Fruit fly (Drosophila melanogaster): ENCODE results near the gene CG4198.

The CG4198 gene

DNA sequence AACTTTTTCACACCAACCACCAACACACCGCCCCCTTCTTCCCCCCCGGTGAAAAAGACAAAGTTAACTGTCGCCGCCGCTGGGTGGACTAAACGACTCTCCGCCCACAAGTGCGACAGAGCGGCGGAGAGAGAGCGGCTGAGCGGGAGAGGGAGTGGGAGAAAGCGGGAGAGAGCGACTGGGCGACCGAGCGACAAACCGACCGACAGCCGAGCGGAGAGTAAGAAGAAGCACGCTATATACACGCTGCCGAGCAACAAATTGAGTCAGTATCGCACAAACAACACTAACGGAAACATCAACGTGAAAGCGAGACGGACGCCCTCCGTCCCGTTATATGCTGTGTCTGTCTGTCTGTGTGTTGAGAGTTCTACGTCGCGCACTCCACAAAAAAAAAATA lies 26.9 kb downstream of the CG4198 start, which contains the start of gene SK:
TSS of gene SK (plus strand) at position 267 of the 400 bp plus-strand sequence.
- TF ChIP-seq vvl (GFP tag; IDR thresholded peaks at IDR 0.05) (0 out of 2 replicates have a peak, but pooled peaks have one; percentile 19), CG10274 (GFP tag; optimal IDR thresholded peaks at IDR 0.05) (no peak), CG17385 (GFP tag; optimal IDR thresholded peaks at IDR 0.05) (peak; percentile 84), z (GFP tag; IDR thresholded peaks at IDR 0.05) (peak; percentile 69; the same call in 2 of the 3 replicates), kah (GFP tag; optimal IDR thresholded peaks at IDR 0.05) (no peak), HLH4C (GFP tag; IDR thresholded peaks at IDR 0.05; ENCODE audit: partially characterized antibody) (0 out of 3 replicates have a peak, but pooled peaks have one; percentile 16), crol (GFP tag; IDR thresholded peaks at IDR 0.05) (peak; percentile 80), onecut (GFP tag; IDR thresholded peaks at IDR 0.05) (peak; percentile 30), CG4707 (GFP tag; optimal IDR thresholded peaks at IDR 0.05) (no peak), yki (optimal IDR thresholded peaks at IDR 0.05) (peak; percentile 27), B-H2 (GFP tag; optimal IDR thresholded peaks at IDR 0.05) (no peak), ab (GFP tag; optimal IDR thresholded peaks at IDR 0.05) (no peak), CG10209 (GFP tag; optimal IDR thresholded peaks at IDR 0.05) (peak; percentile 71), CG3726 (GFP tag; IDR thresholded peaks at IDR 0.05) (no peak), lab (GFP tag; optimal IDR thresholded peaks at IDR 0.05) (peak; percentile 10), Bgb (GFP tag; IDR thresholded peaks at IDR 0.05; ENCODE audit: partially characterized antibody) (peak; percentile 42; the same call in 1 of the 2 replicates), Atf-2 (GFP tag; optimal IDR thresholded peaks at IDR 0.05) (no peak), CG3407 (GFP tag; optimal IDR thresholded peaks at IDR 0.05) (no peak), ci (GFP tag; IDR thresholded peaks at IDR 0.05) (peak; percentile 72; the same call in 2 of the 3 replicates), CG15011 (GFP tag; optimal IDR thresholded peaks at IDR 0.05) (no peak), sqz (GFP tag; optimal IDR thresholded peaks at IDR 0.05) (peak; percentile 31), Dbx (GFP tag; IDR thresholded peaks at IDR 0.05) (0 out of 3 replicates have a peak, but pooled peaks have one; percentile 22), ken (GFP tag; IDR thresholded peaks at IDR 0.05) (peak; percentile 57; the same call in 2 of the 3 replicates), CG13894 (tag; optimal IDR thresholded peaks at IDR 0.05) (peak; percentile 65), CG11504 (tag; optimal IDR thresholded peaks at IDR 0.05) (peak; percentile 65), CG13287 (GFP tag; IDR thresholded peaks at IDR 0.05; ENCODE audit: partially characterized antibody) (peak; percentile 26; the same call in 1 of the 2 replicates), gsb-n (tag; optimal IDR thresholded peaks at IDR 0.05) (no peak), CG7745 (tag; optimal IDR thresholded peaks at IDR 0.05) (no peak), tx (GFP tag; optimal IDR thresholded peaks at IDR 0.05) (no peak), ato (GFP tag; IDR thresholded peaks at IDR 0.05; ENCODE audit: partially characterized antibody) (peak; percentile 12; the same call in 1 of the 2 replicates), CG6272 (GFP tag; IDR thresholded peaks at IDR 0.05) (no peak), Dll (GFP tag; IDR thresholded peaks at IDR 0.05; ENCODE audit: partially characterized antibody) (no peak), Deaf1 (tag; optimal IDR thresholded peaks at IDR 0.05) (peak; percentile 97), CG12769 (tag; optimal IDR thresholded peaks at IDR 0.05) (peak; percentile 41), hkb (optimal IDR thresholded peaks at IDR 0.05) (no peak), hkb (GFP tag; IDR thresholded peaks at IDR 0.05) (0 out of 2 replicates have a peak, but pooled peaks have one; percentile 18), inv (GFP tag; IDR thresholded peaks at IDR 0.05; ENCODE audit: partially characterized antibody) (no peak), CG15514 (GFP tag; optimal IDR thresholded peaks at IDR 0.05) (peak; percentile 10), Jarid2 (GFP tag; optimal IDR thresholded peaks at IDR 0.05) (peak; percentile 75), abd-A (tag; optimal IDR thresholded peaks at IDR 0.05) (peak; percentile 31), unc-4 (GFP tag; IDR thresholded peaks at IDR 0.05; ENCODE audit: partially characterized antibody) (0 out of 2 replicates have a peak, but pooled peaks have one; percentile 23), Adf1 (GFP tag; IDR thresholded peaks at IDR 0.05) (peak; percentile 50), Lpt (GFP tag; optimal IDR thresholded peaks at IDR 0.05) (no peak), HmgZ (tag; optimal IDR thresholded peaks at IDR 0.05) (no peak), NFAT (GFP tag; IDR thresholded peaks at IDR 0.05) (no peak), Vsx1 (GFP tag; optimal IDR thresholded peaks at IDR 0.05) (no peak), CG3847 (GFP tag; IDR thresholded peaks at IDR 0.05) (0 out of 2 replicates have a peak, but pooled peaks have one; percentile 21), CG14441 (GFP tag; IDR thresholded peaks at IDR 0.05) (no peak), cg (GFP tag; optimal IDR thresholded peaks at IDR 0.05) (peak; percentile 27), CG8765 (GFP tag; IDR thresholded peaks at IDR 0.05) (0 out of 2 replicates have a peak, but pooled peaks have one; percentile 10)
